Fruit fly (Drosophila melanogaster): ENCODE measurements around the gene CG15269.

Gene CG15269

DNA sequence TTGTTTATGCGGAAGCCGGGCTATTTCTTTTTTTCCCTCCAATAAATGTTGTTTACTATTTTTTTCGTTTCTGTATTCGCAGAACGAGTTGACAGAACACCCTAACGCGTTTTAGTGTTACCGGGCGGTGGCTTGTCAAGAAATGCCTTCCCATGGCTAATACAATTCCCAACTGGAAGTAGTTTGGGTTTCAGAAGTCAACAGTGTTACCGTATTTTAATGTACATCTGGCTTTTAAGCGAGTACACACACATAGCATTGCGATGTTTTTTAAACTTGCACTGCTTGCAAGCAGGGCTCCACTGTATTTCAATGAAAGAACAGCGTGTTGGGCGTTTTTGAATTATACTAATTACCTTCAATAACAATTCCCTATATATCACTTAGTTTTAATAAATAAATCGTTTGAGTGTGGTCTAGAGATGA lies 48.6 kb upstream of the CG15269 start, which contains the start of gene TfIIS (continued):
- TF ChIP-seq Hsf (GFP tag; optimal IDR thresholded peaks at IDR 0.05) (no peak), crp (GFP tag; optimal IDR thresholded peaks at IDR 0.05) (peak in 1 of 2 experiments; percentile 30), CG2202 (tag; optimal IDR thresholded peaks at IDR 0.05) (no peak), Max (GFP tag; optimal IDR thresholded peaks at IDR 0.05) (no peak), Adf1 (GFP tag; IDR thresholded peaks at IDR 0.05) (peak; percentile 13; the same call in 1 of the 2 replicates), CG10321 (GFP tag; IDR thresholded peaks at IDR 0.05) (no peak; the same call in 1 of the 2 replicates), nerfin-1 (tag; optimal IDR thresholded peaks at IDR 0.05) (peak; percentile 1), CG1602 (GFP tag; optimal IDR thresholded peaks at IDR 0.05) (no peak), gsb (GFP tag; IDR thresholded peaks at IDR 0.05) (no peak), Nf-YC (tag; optimal IDR thresholded peaks at IDR 0.05) (peak; percentile 18), zen2 (GFP tag; IDR thresholded peaks at IDR 0.05; ENCODE audit: partially characterized antibody) (no peak), Sin3A (optimal IDR thresholded peaks at IDR 0.05) (peak; percentile 74), lov (optimal IDR thresholded peaks at IDR 0.05) (no peak), lov (GFP tag; IDR thresholded peaks at IDR 0.05) (no peak), chn (GFP tag; optimal IDR thresholded peaks at IDR 0.05) (no peak), bbx (GFP tag; IDR thresholded peaks at IDR 0.05; ENCODE audit: partially characterized antibody) (peak; percentile 17; the same call in 1 of the 2 replicates), Chrac-16 (GFP tag; optimal IDR thresholded peaks at IDR 0.05) (no peak), peb (GFP tag; IDR thresholded peaks at IDR 0.05) (no peak), CG18599 (GFP tag; optimal IDR thresholded peaks at IDR 0.05) (no peak), Opbp (GFP tag; IDR thresholded peaks at IDR 0.05; ENCODE audit: partially characterized antibody) (peak; percentile 62), yki (optimal IDR thresholded peaks at IDR 0.05) (no peak), CG10366 (GFP tag; IDR thresholded peaks at IDR 0.05) (no peak), gcm2 (GFP tag; optimal IDR thresholded peaks at IDR 0.05) (no peak), Ets97D (GFP tag; optimal IDR thresholded peaks at IDR 0.05) (peak; percentile 90), CG11085 (GFP tag; IDR thresholded peaks at IDR 0.05) (no peak), Eip74EF (GFP tag; optimal IDR thresholded peaks at IDR 0.05) (no peak), ERR (GFP tag; optimal IDR thresholded peaks at IDR 0.05) (peak; percentile 3), CG14667 (GFP tag; IDR thresholded peaks at IDR 0.05) (no peak), Ssrp (tag; optimal IDR thresholded peaks at IDR 0.05) (no peak), luna (GFP tag; optimal IDR thresholded peaks at IDR 0.05) (no peak), CG15269 (tag; optimal IDR thresholded peaks at IDR 0.05) (no peak), CG14050 (GFP tag; IDR thresholded peaks at IDR 0.05) (no peak), nau (GFP tag; optimal IDR thresholded peaks at IDR 0.05) (no peak), pros (GFP tag; optimal IDR thresholded peaks at IDR 0.05) (no peak), rib (GFP tag; IDR thresholded peaks at IDR 0.05) (0 out of 2 replicates have a peak, but pooled peaks have one; percentile 5), nerfin-2 (GFP tag; IDR thresholded peaks at IDR 0.05; ENCODE audit: partially characterized antibody) (no peak), dimm (GFP tag; IDR thresholded peaks at IDR 0.05) (no peak), CG2129 (GFP tag; IDR thresholded peaks at IDR 0.05; ENCODE audit: partially characterized antibody) (no peak), CG4854 (GFP tag; optimal IDR thresholded peaks at IDR 0.05) (no peak), CG11247 (GFP tag; IDR thresholded peaks at IDR 0.05) (no peak), Oli (tag; optimal IDR thresholded peaks at IDR 0.05) (no peak), run (tag; optimal IDR thresholded peaks at IDR 0.05) (no peak), Sry-δ (GFP tag; optimal IDR thresholded peaks at IDR 0.05) (peak; percentile 67), Side (GFP tag; optimal IDR thresholded peaks at IDR 0.05) (no peak), otp (GFP tag; IDR thresholded peaks at IDR 0.05) (no peak), Hr78 (GFP tag; optimal IDR thresholded peaks at IDR 0.05) (no peak), dm (GFP tag; optimal IDR thresholded peaks at IDR 0.05) (peak; percentile 74), Gsc (GFP tag; IDR thresholded peaks at IDR 0.05) (no peak), MESR4 (GFP tag; optimal IDR thresholded peaks at IDR 0.05) (peak; percentile 87), dmrt11E (tag; optimal IDR thresholded peaks at IDR 0.05) (no peak), disco-r (GFP tag; optimal IDR thresholded peaks at IDR 0.05) (no peak), psq (GFP tag; optimal IDR thresholded peaks at IDR 0.05) (no peak)
